Worm (Caenorhabditis elegans) whole organism, L1 larva: Measurements from ENCODE around the gene F59A1.18.

Experiments used
- egl-27 ChIP-seq, 2 experiments: fragments of 150-350 bp in 1 of 2; sonication (generic microtip); optimal IDR thresholded peaks; 3 replicates each; lab custom pipeline; 2017 to 2018; ENCODE audit warnings: missing biosample characterization in 2 of 2, missing genetic modification characterization in 2 of 2, missing genetic modification reagents in 2 of 2
- elt-3 ChIP-seq, 6 experiments: fragments of 150-350 bp in 1 of 6; sonication (generic microtip); optimal IDR thresholded peaks; 2 replicates each; lab custom pipeline; 2017 to 2018; ENCODE audit warnings: missing biosample characterization in 6 of 6, missing genetic modification characterization in 6 of 6, inconsistent platforms in 1 of 6
- fkh-10 ChIP-seq: sonication (generic microtip); optimal IDR thresholded peaks from 2 replicates; lab custom pipeline; 2017; ENCODE audit warnings: missing biosample characterization, missing genetic modification reagents, missing genetic modification characterization
- isw-1 ChIP-seq: fragments of 200-800 bp; sonication (Bioruptor generic); IDR thresholded peaks from 2 replicates; pipeline ENCODE4 v1.3.6; 2022; ENCODE audit warnings: missing genetic modification characterization, missing compliant biosample characterization
- lin-15B ChIP-seq: fragments of 150-350 bp; sonication (generic microtip); optimal IDR thresholded peaks from 3 replicates; lab custom pipeline; 2014; ENCODE audit warnings: missing biosample characterization, missing genetic modification characterization
- nhr-11 ChIP-seq: fragments of 150-350 bp; optimal IDR thresholded peaks from 2 replicates; lab custom pipeline; 2014; ENCODE audit warnings: missing biosample characterization, missing genetic modification characterization
- nhr-237 ChIP-seq: fragments of 150-350 bp; optimal IDR thresholded peaks from 2 replicates; lab custom pipeline; 2014; ENCODE audit warnings: missing biosample characterization, missing genetic modification characterization
- pag-3 ChIP-seq: sonication (generic microtip); optimal IDR thresholded peaks from 2 replicates; lab custom pipeline; 2017; ENCODE audit warnings: missing genetic modification characterization, mild to moderate bottlenecking, missing compliant biosample characterization, antibody characterized with exemption, borderline replicate concordance; ENCODE audit not compliant: insufficient read depth
- snpc-4 ChIP-seq: fragments of 150-350 bp; optimal IDR thresholded peaks from 2 replicates; lab custom pipeline; 2014; ENCODE audit warnings: missing biosample characterization, missing genetic modification characterization

- TF ChIP-seq nhr-237 (tag; lab: Kevin White, UChicago) (no peak), pag-3 (tag; lab: Kevin White, UChicago) (no peak), egl-27 (tag; optimal IDR thresholded peaks at IDR 0.05; lab: Kevin White, UChicago) (no peak), snpc-4 (no peak), nhr-11 (tag; lab: Kevin White, UChicago) (no peak), fkh-10 (GFP tag; lab: Kevin White, UChicago) (no peak), isw-1 (GFP tag; lab: Robert Waterston, UW) (no peak), elt-3 (tag; optimal IDR thresholded peaks at IDR 0.05; lab: Kevin White, UChicago) (no peak), lin-15B (tag; lab: Kevin White, UChicago) (no peak)
Measured at ce11 chrV:17665906-17666305, 20.8 kb downstream of the F59A1.18 start, which contains the start of gene F59A1.11.
